Worm (Caenorhabditis elegans) whole organism, L4 larva: ENCODE measurements around the gene C38H2.3.

Source experiments
- D1046.2 ChIP-seq: fragments of 200-800 bp; sonication (Bioruptor generic); IDR thresholded peaks from 2 replicates; pipeline ENCODE4 v1.3.6; 2022; ENCODE audit warnings: missing genetic modification characterization, missing compliant biosample characterization
- F10B5.3 ChIP-seq: sonication (generic microtip); optimal IDR thresholded peaks from 2 replicates; lab custom pipeline; 2016; ENCODE audit warnings: mild to moderate bottlenecking, missing genetic modification characterization, missing compliant biosample characterization
- F44E2.7 ChIP-seq: fragments of 200-800 bp; sonication (Bioruptor generic); IDR thresholded peaks from 2 replicates; pipeline ENCODE4 v2.1.2; 2022; ENCODE audit warnings: missing genetic modification characterization, missing compliant biosample characterization
- T20F7.1 ChIP-seq: fragments of 200-800 bp; sonication (Bioruptor generic); optimal IDR thresholded peaks from 2 replicates; lab custom pipeline; 2018; ENCODE audit warnings: mild to moderate bottlenecking, missing genetic modification characterization, missing compliant biosample characterization
- Y105C5A.15 ChIP-seq: fragments of 200-800 bp; sonication (Bioruptor generic); IDR thresholded peaks from 2 replicates; pipeline ENCODE4 v1.3.6; 2022; ENCODE audit warnings: missing genetic modification characterization, missing compliant biosample characterization
- Y48G9A.11 ChIP-seq: fragments of 200-800 bp; sonication (Bioruptor generic); IDR thresholded peaks from 2 replicates; pipeline ENCODE4 v1.3.6; 2022; ENCODE audit warnings: missing genetic modification reagents, missing genetic modification characterization, missing compliant biosample characterization
- Y5F2A.4 ChIP-seq: fragments of 200-800 bp; sonication (Bioruptor generic); optimal IDR thresholded peaks from 2 replicates; lab custom pipeline; 2018; ENCODE audit warnings: mild to moderate bottlenecking, missing genetic modification characterization, missing compliant biosample characterization
- ZK546.5 ChIP-seq, 2 experiments: sonication (generic microtip); optimal IDR thresholded peaks; 2 replicates each; lab custom pipeline; 2017; ENCODE audit warnings: missing biosample characterization in 2 of 2, missing genetic modification characterization in 2 of 2
- aha-1 ChIP-seq: fragments of 150-350 bp; peaks from one replicate; lab custom pipeline; 2014; ENCODE audit warnings: missing biosample characterization, missing genetic modification characterization
- arid-1 ChIP-seq: fragments of 200-800 bp; sonication (Bioruptor generic); conservative IDR thresholded peaks from 2 replicates; pipeline ENCODE4 v1.3.6; 2022; ENCODE audit warnings: missing genetic modification reagents, missing genetic modification characterization, missing compliant biosample characterization
- attf-4 ChIP-seq: sonication (generic microtip); optimal IDR thresholded peaks from 3 replicates; lab custom pipeline; 2017; ENCODE audit warnings: missing biosample characterization, missing genetic modification characterization
- ceh-32 ChIP-seq: sonication (generic microtip); optimal IDR thresholded peaks from 2 replicates; lab custom pipeline; 2016; ENCODE audit warnings: mild to moderate bottlenecking, missing genetic modification characterization, missing compliant biosample characterization; ENCODE audit not compliant: poor library complexity
- ceh-62 ChIP-seq: sonication (generic microtip); optimal IDR thresholded peaks from 2 replicates; lab custom pipeline; 2017; ENCODE audit warnings: missing biosample characterization, missing genetic modification characterization
- ces-1 ChIP-seq: fragments of 150-350 bp; sonication (generic microtip); optimal IDR thresholded peaks from 4 replicates; lab custom pipeline; 2014; ENCODE audit warnings: missing biosample characterization, missing genetic modification reagents, missing genetic modification characterization
- cey-2 ChIP-seq: sonication (generic microtip); optimal IDR thresholded peaks from 3 replicates; lab custom pipeline; 2017; ENCODE audit warnings: missing genetic modification characterization, mild to moderate bottlenecking, missing compliant biosample characterization, antibody characterized with exemption, borderline replicate concordance; ENCODE audit not compliant: insufficient read depth
- daf-8 ChIP-seq: fragments of 200-800 bp; sonication (Bioruptor generic); IDR thresholded peaks from 2 replicates; pipeline ENCODE4 v1.3.6; 2022; ENCODE audit warnings: missing genetic modification characterization, missing compliant biosample characterization
- dmd-8 ChIP-seq: fragments of 200-800 bp; sonication (Bioruptor generic); IDR thresholded peaks from 2 replicates; pipeline ENCODE4 v1.3.6; 2022; ENCODE audit warnings: missing genetic modification characterization, missing compliant biosample characterization
- dve-1 ChIP-seq: sonication (generic microtip); optimal IDR thresholded peaks from 2 replicates; lab custom pipeline; 2017; ENCODE audit warnings: antibody characterized with exemption, mild to moderate bottlenecking, missing genetic modification characterization, missing compliant biosample characterization; ENCODE audit not compliant: insufficient read depth
- fkh-10 ChIP-seq: fragments of 150-350 bp; optimal IDR thresholded peaks from 2 replicates; lab custom pipeline; 2014; ENCODE audit warnings: missing biosample characterization, missing genetic modification reagents, missing genetic modification characterization
- gei-8 ChIP-seq: fragments of 200-800 bp; sonication (Bioruptor generic); optimal IDR thresholded peaks from 2 replicates; lab custom pipeline; 2018; ENCODE audit warnings: mild to moderate bottlenecking, missing genetic modification characterization, missing compliant biosample characterization
- hlh-30 ChIP-seq: sonication (generic microtip); optimal IDR thresholded peaks from 2 replicates; lab custom pipeline; 2017; ENCODE audit warnings: antibody characterized with exemption, mild to moderate bottlenecking, missing genetic modification characterization, missing compliant biosample characterization; ENCODE audit not compliant: insufficient read depth
- hmg-1.1 ChIP-seq: fragments of 200-800 bp; sonication (Bioruptor generic); IDR thresholded peaks from 2 replicates; pipeline ENCODE4 v1.3.6; 2022; ENCODE audit warnings: missing genetic modification reagents, missing genetic modification characterization, missing compliant biosample characterization
- lin-1 ChIP-seq: fragments of 200-800 bp; sonication (Bioruptor generic); IDR thresholded peaks from 2 replicates; pipeline ENCODE4 v1.3.6; 2022; ENCODE audit warnings: missing genetic modification reagents, missing genetic modification characterization, missing compliant biosample characterization
- lin-13 ChIP-seq: fragments of 150-350 bp; optimal IDR thresholded peaks from 2 replicates; lab custom pipeline; 2014; ENCODE audit warnings: missing biosample characterization, missing genetic modification reagents, missing genetic modification characterization
- lir-3 ChIP-seq: sonication (generic microtip); optimal IDR thresholded peaks from 2 replicates; lab custom pipeline; 2016; ENCODE audit warnings: mild to moderate bottlenecking, missing genetic modification characterization, missing compliant biosample characterization
- lsy-2 ChIP-seq, 2 experiments: fragments of 150-350 bp in 1 of 2; sonication (generic microtip) in 1 of 2; optimal IDR thresholded peaks; 2 replicates each; lab custom pipeline; 2014 to 2017; ENCODE audit warnings: missing biosample characterization in 2 of 2, missing genetic modification characterization in 2 of 2
- madf-5 ChIP-seq, 2 experiments: fragments of 200-800 bp; sonication (Bioruptor generic); IDR thresholded peaks; 2 replicates each; pipeline ENCODE4 v1.3.6; 2022; ENCODE audit warnings: missing compliant biosample characterization in 2 of 2, missing genetic modification characterization in 2 of 2
- mdl-1 ChIP-seq, 2 experiments: fragments of 150-350 bp in 1 of 2; sonication (generic microtip) in 1 of 2; optimal IDR thresholded peaks; 2 replicates each; lab custom pipeline; 2014 to 2017; ENCODE audit warnings: missing biosample characterization in 2 of 2, missing genetic modification characterization in 2 of 2
- mes-2 ChIP-seq: sonication (generic microtip); optimal IDR thresholded peaks from 2 replicates; lab custom pipeline; 2016; ENCODE audit warnings: missing genotype, mild to moderate bottlenecking, missing genetic modification characterization, missing compliant biosample characterization; ENCODE audit not compliant: poor library complexity, severe bottlenecking
- nhr-10 ChIP-seq: fragments of 150-350 bp; optimal IDR thresholded peaks from 2 replicates; lab custom pipeline; 2014; ENCODE audit warnings: missing biosample characterization, missing genetic modification characterization
- nhr-102 ChIP-seq: sonication (generic microtip); optimal IDR thresholded peaks from 2 replicates; lab custom pipeline; 2016; ENCODE audit warnings: mild to moderate bottlenecking, missing genetic modification characterization, moderate library complexity, missing compliant biosample characterization
- nhr-11 ChIP-seq: fragments of 150-350 bp; optimal IDR thresholded peaks from 2 replicates; lab custom pipeline; 2014; ENCODE audit warnings: missing biosample characterization, missing genetic modification characterization
- nhr-237 ChIP-seq: sonication (generic microtip); optimal IDR thresholded peaks from 2 replicates; lab custom pipeline; 2017; ENCODE audit warnings: missing biosample characterization, missing genetic modification characterization
- nhr-41 ChIP-seq: fragments of 200-800 bp; sonication (Bioruptor generic); IDR thresholded peaks from 2 replicates; pipeline ENCODE4 v1.3.6; 2022; ENCODE audit warnings: missing genetic modification reagents, missing genetic modification characterization, missing compliant biosample characterization
- nhr-6 ChIP-seq: fragments of 150-350 bp; optimal IDR thresholded peaks from 2 replicates; lab custom pipeline; 2014; ENCODE audit warnings: missing biosample characterization, missing genetic modification characterization
- nhr-77 ChIP-seq: fragments of 150-350 bp; optimal IDR thresholded peaks from 2 replicates; lab custom pipeline; 2014; ENCODE audit warnings: missing biosample characterization, missing genetic modification characterization
- pha-4 ChIP-seq, 2 experiments: fragments of 150-350 bp in 1 of 2; fragments of 200-800 bp in 1 of 2; sonication (Bioruptor generic) in 1 of 2; IDR thresholded peaks in 1 of 2; optimal IDR thresholded peaks in 1 of 2; 2 replicates each; pipeline versions ENCODE4 v1.3.6 to Lab custom; 2014 to 2022; ENCODE audit warnings: missing genetic modification characterization in 2 of 2, missing genetic modification reagents in 2 of 2, missing biosample characterization in 1 of 2, missing compliant biosample characterization in 1 of 2
- php-3 ChIP-seq: fragments of 200-800 bp; sonication (Bioruptor generic); IDR thresholded peaks from 2 replicates; pipeline ENCODE4 v1.3.6; 2022; ENCODE audit warnings: missing genetic modification reagents, missing genetic modification characterization, missing compliant biosample characterization
- set-16 ChIP-seq: fragments of 200-800 bp; sonication (Bioruptor generic); IDR thresholded peaks from 2 replicates; pipeline ENCODE4 v1.3.6; 2022; ENCODE audit warnings: missing genetic modification reagents, missing genetic modification characterization, missing compliant biosample characterization
- snpc-1.2 ChIP-seq: fragments of 200-800 bp; sonication (Bioruptor generic); IDR thresholded peaks from 2 replicates; pipeline ENCODE4 v1.3.6; 2022; ENCODE audit warnings: missing genetic modification reagents, missing genetic modification characterization, missing compliant biosample characterization
- snpc-4 ChIP-seq: fragments of 150-350 bp; optimal IDR thresholded peaks from 2 replicates; lab custom pipeline; 2014; ENCODE audit warnings: missing biosample characterization, missing genetic modification characterization
- spr-1 ChIP-seq: sonication (generic microtip); optimal IDR thresholded peaks from 2 replicates; lab custom pipeline; 2016; ENCODE audit warnings: mild to moderate bottlenecking, missing genetic modification characterization, missing compliant biosample characterization
- tag-97 ChIP-seq: fragments of 200-800 bp; sonication (Bioruptor generic); IDR thresholded peaks from 2 replicates; pipeline ENCODE4 v1.3.6; 2022; ENCODE audit warnings: missing genetic modification characterization, missing compliant biosample characterization
- vab-7 ChIP-seq: fragments of 200-800 bp; sonication (Bioruptor generic); IDR thresholded peaks from 2 replicates; pipeline ENCODE4 v1.3.6; 2022; ENCODE audit warnings: missing genetic modification reagents, missing genetic modification characterization, missing compliant biosample characterization
- zfp-2 ChIP-seq: sonication (generic microtip); optimal IDR thresholded peaks from 2 replicates; lab custom pipeline; 2016; ENCODE audit warnings: mild to moderate bottlenecking, missing genetic modification characterization, missing compliant biosample characterization
- zfp-3 ChIP-seq: fragments of 200-800 bp; sonication (Bioruptor generic); conservative IDR thresholded peaks from 2 replicates; pipeline ENCODE4 v1.3.6; 2022; ENCODE audit warnings: missing genetic modification reagents, missing genetic modification characterization, missing compliant biosample characterization
- zip-11 ChIP-seq: fragments of 200-800 bp; sonication (Bioruptor generic); IDR thresholded peaks from 2 replicates; pipeline ENCODE4 v1.3.6; 2022; ENCODE audit warnings: missing genetic modification characterization, missing compliant biosample characterization
- zip-2 ChIP-seq: fragments of 150-350 bp; optimal IDR thresholded peaks from 2 replicates; lab custom pipeline; 2014; ENCODE audit warnings: missing biosample characterization, missing genetic modification characterization
- ztf-7 ChIP-seq: fragments of 150-350 bp; optimal IDR thresholded peaks from 2 replicates; lab custom pipeline; 2014; ENCODE audit warnings: missing biosample characterization, missing genetic modification characterization

C38H2.3 gene

ce11 chrIII:10357598-10358186 lies 28.7 kb downstream of the C38H2.3 start, which contains the start of gene umps-1 (continued):
- TF ChIP-seq hmg-1.1 (GFP tag; lab: Robert Waterston, UW) (peak; percentile 35; the same call in 1 of the 2 replicates), F44E2.7 (GFP tag; lab: Robert Waterston, UW) (no peak), attf-4 (tag; lab: Kevin White, UChicago) (no peak)
- TF ChIP-seq, all 104 proteins: peak for 18

DNA sequence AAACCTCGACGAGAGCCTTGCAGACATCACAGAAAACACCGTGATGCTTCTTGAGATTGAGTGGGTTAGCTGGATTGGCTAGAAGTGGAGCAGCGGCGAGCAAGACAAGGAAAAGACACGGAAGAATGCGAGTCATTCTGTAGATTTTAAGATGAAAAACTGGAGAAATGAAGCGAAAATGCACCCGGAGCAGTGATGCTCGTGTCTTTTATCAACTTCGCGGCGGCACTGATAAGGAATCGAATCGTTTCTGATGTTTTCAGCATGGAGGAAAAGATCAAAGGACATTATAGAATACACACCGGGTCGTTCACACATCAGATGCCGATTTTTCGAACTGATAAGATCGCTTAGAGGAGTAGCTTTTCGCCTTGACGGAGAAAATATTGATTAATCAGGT lies 31.0 kb downstream of the C38H2.3 start, which contains the start of gene spp-1:
spp-1 (minus strand) TSS at position 287 of the 400 bp plus-strand sequence.
- TF ChIP-seq spr-1 (tag; lab: Kevin White, UChicago) (no peak), dve-1 (peak; percentile 90), snpc-4 (tag; lab: Kevin White, UChicago) (no peak), Y5F2A.4 (GFP tag; lab: Kevin White, UChicago) (no peak), nhr-41 (GFP tag; lab: Robert Waterston, UW) (no peak), madf-5 (GFP tag; IDR thresholded peaks at IDR 0.05; lab: Robert Waterston, UW) (no peak), Y48G9A.11 (GFP tag; lab: Robert Waterston, UW) (no peak), lin-1 (GFP tag; lab: Robert Waterston, UW) (no peak), T20F7.1 (no peak), tag-97 (no peak), php-3 (GFP tag; lab: Robert Waterston, UW) (no peak), aha-1 (tag; lab: Kevin White, UChicago) (peak; percentile 76), ceh-32 (tag; lab: Kevin White, UChicago) (no peak), arid-1 (GFP tag; lab: Robert Waterston, UW) (no peak), nhr-237 (no peak), snpc-1.2 (GFP tag; lab: Robert Waterston, UW) (no peak), nhr-102 (tag; lab: Kevin White, UChicago) (peak; percentile 22), dmd-8 (GFP tag; lab: Robert Waterston, UW) (no peak), zfp-3 (GFP tag; lab: Robert Waterston, UW) (no peak), nhr-6 (tag; lab: Kevin White, UChicago) (no peak), D1046.2 (no peak), nhr-77 (peak; percentile 4), zip-2 (tag; lab: Kevin White, UChicago) (no peak), pha-4 (GFP tag; IDR thresholded peaks at IDR 0.05; lab: Robert Waterston, UW) (no peak), pha-4 (tag; optimal IDR thresholded peaks at IDR 0.05; lab: Kevin White, UChicago) (no peak), vab-7 (GFP tag; lab: Robert Waterston, UW) (no peak), cey-2 (no peak), fkh-10 (GFP tag; lab: Kevin White, UChicago) (no peak), zip-11 (no peak), mes-2 (tag; lab: Kevin White, UChicago) (peak; percentile 27), nhr-10 (tag; lab: Kevin White, UChicago) (peak; percentile 17), nhr-11 (tag; lab: Kevin White, UChicago) (no peak), mdl-1 (tag; optimal IDR thresholded peaks at IDR 0.05; lab: Kevin White, UChicago) (peak in 1 of 2 experiments; percentile 13), hlh-30 (tag; lab: Kevin White, UChicago) (peak; percentile 43), F10B5.3 (no peak), ztf-7 (tag; lab: Kevin White, UChicago) (no peak), ceh-62 (tag; lab: Kevin White, UChicago) (no peak), Y105C5A.15 (no peak), ZK546.5 (tag; optimal IDR thresholded peaks at IDR 0.05; lab: Kevin White, UChicago) (no peak), lin-13 (no peak), lsy-2 (tag; optimal IDR thresholded peaks at IDR 0.05; lab: Kevin White, UChicago) (peak in 1 of 2 experiments; percentile 30), zfp-2 (tag; lab: Kevin White, UChicago) (no peak), lir-3 (tag; lab: Kevin White, UChicago) (no peak), set-16 (GFP tag; lab: Robert Waterston, UW) (no peak), gei-8 (GFP tag; lab: Kevin White, UChicago) (no peak), ces-1 (GFP tag; lab: Kevin White, UChicago) (no peak), daf-8 (GFP tag; lab: Robert Waterston, UW) (no peak)
